Fruit fly (Drosophila melanogaster) Kc167 (cell line): Measurements from ENCODE around the gene shd.

ENCODE experiments used
- Myc ChIP-seq: fragments of >200 bp; optimal IDR thresholded peaks from 2 replicates; lab custom pipeline; 2017; ENCODE audit warnings: missing external identifiers
- insv ChIP-seq: fragments of >200 bp; optimal IDR thresholded peaks from 3 replicates; lab custom pipeline; 2018; ENCODE audit warnings: missing external identifiers
- ttk ChIP-seq: sonication (Bioruptor generic); optimal IDR thresholded peaks from 2 replicates; lab custom pipeline; 2017; ENCODE audit warnings: missing external identifiers

DNA sequence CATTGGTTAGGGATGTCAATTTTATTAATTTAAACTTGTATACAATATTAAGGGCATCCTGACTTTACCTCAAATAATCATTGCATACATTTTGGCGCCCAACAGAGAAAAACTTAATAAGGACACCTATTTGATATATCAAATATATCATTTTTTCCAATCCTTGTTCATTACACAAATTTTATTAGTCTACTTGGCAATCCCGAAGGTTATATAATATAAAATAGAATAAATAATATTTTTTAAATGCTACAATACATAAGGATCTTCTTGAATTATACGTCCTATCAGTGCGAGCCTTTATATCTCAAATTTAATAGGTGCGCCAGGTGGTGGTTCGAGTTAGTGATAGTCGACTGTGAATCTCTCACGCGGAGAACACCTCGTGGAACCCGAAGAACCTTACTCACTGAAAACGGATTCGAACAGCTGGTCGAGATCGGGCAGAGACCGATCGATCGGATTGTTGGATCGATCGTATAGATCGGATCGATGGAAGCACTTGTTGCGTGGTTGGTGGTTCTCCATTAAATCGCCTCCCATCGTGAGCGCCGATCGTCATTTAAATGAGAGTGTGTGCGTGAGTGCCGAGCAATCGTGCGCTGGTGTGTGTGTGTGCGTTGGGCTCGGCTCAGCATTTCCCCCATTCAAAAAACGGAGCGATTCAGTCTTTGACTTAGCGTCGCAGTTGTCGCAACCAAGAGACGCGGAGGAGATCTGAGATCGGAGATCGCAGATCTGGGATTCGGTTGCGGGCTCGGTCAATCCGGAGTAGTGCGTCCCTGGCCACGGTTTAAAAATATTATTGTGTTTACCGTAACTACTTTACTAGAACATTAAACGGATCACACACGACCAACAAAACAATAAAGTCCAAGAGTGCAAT lies at the start of gene shd:
- no peak for TF ChIP-seq insv (lab: Kevin White, UChicago)
- no peak for TF ChIP-seq ttk
- TF ChIP-seq Myc: no peak
